Worm (Caenorhabditis elegans): Measurements from ENCODE around the gene T13F3.8.

DNA sequence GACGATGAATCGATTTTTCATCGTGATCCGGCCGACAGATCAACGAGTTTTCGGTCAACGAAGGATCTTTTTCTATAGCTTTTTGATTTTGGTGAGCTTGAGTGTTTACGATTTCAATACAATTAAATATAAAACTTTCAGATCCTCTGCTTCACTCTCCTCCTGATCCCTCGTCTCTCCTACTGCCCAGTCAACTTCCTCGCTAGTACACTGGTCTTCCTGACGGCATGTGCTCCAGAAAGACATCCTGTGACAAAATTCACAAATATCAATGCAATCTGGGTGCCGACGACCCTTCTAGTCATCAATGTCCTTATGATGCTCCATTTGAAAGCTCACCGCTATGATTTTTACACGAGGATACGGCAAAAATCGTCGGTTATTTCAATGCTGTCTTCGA, 38.7 kb downstream of the T13F3.8 start:
- TF ChIP-seq ama-1 (optimal IDR thresholded peaks at IDR 0.05): no peak
- no peak for TF ChIP-seq tbx-2 (tag; optimal IDR thresholded peaks at IDR 0.05)
